Fruit fly (Drosophila melanogaster): ENCODE data around the gene Tctp.

Tctp gene

DNA sequence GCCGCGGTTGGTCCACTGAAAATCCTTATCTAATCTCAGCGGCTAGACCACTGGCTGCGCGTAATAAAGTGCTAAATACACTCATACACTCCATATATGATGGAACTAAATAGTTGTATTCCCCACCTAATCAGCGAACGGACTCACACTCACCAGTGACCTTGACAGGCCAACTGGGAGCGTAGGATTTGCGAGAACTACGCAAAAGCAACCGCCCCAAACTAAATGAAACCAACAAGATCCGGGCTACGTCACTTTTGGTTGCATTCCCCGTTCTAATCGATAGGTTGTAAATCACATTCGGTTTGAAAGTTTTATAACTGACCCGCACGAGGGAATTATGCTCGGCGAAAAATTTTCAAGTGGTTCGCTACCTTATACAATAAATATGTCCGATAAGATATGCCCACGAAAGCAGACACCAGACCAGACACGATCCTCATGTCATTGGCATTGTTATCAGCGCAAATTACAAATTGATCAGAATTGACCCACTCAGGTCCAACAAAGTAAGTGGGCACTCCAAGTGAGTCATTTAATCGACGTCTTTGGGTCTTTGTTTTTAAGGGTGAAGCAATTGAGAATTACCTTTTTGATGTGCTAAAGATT is 10.7 kb upstream of the Tctp start:
- TF ChIP-seq CG8478 (optimal IDR thresholded peaks at IDR 0.05) (no peak), CTCF (optimal IDR thresholded peaks at IDR 0.05) (no peak)

DNA sequence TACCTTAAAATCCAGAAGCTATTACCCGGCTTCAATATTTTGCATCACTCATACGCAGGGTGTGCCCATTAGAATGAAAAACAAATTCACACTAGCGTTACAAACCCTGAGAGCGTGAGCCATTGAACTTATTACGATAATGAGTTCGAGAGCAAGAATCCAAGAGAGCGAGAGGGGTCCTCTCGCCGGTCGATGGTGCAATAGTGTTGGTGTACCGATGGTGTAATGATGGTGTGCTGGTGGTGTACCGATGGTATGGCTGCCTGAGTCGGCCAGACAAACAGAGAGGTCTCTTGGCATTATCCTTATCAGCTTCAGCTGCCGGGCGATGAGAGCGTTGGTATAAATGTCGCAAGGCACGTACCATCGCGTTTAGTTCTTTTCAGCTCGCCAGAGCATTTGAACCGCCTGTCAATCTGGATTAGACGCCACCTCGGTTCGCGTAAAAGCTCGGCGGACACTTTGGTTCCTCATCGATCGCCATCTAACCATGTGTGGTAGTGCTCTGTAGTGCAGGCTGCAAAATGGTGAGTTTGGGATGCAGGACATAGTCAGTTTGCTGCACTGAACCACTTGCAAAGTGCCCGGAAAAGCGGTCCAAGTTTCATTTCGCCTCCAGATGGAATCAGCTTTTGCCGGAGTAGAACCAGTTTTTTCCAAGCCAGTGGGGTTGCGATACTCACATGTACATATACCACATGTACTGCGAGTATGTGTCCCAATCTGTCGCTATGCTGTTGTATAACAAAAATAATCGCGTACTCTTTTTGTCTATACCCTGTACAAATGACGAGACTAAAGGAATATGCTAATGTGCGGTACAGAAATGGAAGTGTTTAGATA is 9.8 kb upstream of the Tctp start:
- no peak for TF ChIP-seq CG8478 (optimal IDR thresholded peaks at IDR 0.05)
- TF ChIP-seq CTCF (optimal IDR thresholded peaks at IDR 0.05), result no peak

DNA sequence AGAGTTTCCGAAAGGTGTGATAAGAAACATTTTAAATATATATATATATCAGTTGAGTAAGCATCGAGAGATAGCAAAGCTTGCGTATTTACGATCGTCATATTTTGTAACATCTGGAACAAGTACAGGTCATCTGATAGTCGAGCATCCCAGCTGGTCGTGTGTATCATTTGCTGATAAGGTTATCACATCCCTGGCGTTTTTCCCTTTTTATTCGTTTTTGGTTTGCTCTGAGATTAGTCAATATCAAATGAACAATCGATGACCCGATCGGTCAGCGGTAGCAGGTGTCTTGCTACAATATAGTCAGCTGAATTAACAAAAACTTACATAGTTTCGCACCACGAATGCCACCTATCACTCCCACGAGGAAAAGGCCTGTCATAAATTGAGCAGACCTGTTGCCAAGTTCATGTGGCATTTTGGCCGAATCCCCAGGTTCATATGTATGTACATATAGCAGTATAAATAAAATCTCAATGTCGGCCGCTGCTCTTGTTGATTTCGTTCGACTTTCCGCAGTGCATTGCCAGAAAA is 9.1 kb upstream of the Tctp start:
- TF ChIP-seq CTCF (optimal IDR thresholded peaks at IDR 0.05), result no peak
- no peak for TF ChIP-seq CG8478 (optimal IDR thresholded peaks at IDR 0.05)

DNA sequence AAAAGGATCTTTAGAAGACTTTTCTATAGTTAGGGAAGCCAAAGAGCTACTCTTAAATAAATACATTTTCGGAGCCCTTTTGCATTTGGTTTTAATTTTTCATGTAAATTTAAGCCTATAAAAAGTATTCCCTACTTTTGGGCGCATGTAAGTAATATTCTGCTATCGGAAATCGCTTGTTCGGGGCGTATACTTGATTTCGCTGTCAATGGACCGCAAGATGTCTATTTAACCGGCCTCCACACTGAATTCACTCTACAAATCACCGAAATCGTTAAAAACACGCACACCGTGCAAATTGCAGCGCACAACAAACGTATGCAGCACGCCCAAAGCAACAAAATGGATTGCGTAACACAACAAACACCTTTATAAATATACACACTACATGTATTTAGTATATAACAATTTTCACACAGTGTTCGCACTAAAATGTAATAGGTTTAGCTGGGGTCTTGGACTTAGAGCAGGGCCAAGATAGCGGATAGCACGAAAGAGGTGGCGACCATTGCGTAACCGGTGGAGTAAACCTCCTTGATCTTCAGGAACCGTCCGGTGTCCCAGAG is 1.2 kb upstream of the Tctp start:
- TF ChIP-seq CTCF (optimal IDR thresholded peaks at IDR 0.05) (no peak), CG8478 (optimal IDR thresholded peaks at IDR 0.05) (no peak)

DNA sequence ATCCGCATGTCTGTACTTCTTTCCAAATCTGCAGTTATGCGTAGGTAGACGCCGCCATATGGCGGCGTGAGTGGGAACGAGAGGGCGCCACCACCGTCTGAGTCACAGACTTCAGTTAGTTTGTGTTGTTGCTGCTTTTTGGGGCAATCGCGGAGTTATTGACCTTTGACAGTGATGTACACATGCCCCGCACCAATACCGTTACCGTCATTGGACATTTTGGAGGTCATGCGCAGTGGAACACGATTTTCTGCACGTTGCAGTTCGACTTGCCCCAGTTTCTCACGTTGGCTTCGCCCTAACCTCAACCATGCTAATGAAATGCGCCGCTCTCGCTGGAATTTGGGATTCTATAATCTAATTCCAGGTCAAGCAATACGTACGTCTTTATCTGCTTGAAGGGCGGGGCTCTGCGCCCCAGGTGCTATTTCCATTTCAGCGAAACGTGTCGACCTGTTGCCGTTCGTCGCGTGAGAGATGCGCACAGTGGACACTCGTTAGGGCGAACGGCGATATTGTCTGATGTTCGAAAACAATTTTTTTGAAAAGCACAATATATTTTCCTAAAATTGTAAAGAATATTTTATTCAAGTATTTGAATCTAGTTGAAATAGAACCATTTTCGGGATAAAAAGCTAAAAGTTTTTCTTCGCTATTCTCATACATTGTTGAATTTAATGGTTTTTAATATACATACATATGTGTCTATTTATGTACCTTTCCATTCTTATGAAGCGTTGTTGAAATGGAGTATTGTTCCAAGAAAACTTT is 1.4 kb downstream of the Tctp start:
- TF ChIP-seq CG8478 (optimal IDR thresholded peaks at IDR 0.05) (no peak), CTCF (optimal IDR thresholded peaks at IDR 0.05) (peak; percentile 31 to 42)

DNA sequence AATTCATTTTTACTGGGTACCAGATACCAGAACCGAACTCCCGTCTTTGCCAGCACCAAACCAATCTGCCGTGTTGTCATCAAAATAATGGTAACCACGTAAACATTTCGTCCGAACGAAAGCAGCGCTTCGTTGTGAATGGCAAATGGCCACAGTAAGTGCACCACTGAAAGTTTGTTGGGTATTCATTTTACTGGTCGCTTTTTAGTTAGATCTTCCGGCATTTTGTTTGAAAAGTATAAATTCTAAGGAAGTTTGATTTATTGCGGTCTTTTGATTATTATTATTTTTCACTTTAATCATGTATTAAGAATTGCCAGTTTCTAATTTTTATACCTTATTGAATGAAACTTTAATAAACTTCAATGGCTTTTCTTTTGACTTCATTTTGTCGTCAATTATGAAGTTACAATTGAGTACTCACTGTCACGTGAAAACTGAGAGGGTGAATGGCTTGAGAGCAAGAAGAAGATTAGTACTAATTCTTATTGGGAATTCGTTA is 4.5 kb downstream of the Tctp start, which contains the start of gene ZnT86D:
Gene ZnT86D, minus strand, starts transcription at position 91 of the 502 bp plus-strand sequence.
- TF ChIP-seq CG8478 (optimal IDR thresholded peaks at IDR 0.05), result no peak
- TF ChIP-seq CTCF (optimal IDR thresholded peaks at IDR 0.05), result no peak

DNA sequence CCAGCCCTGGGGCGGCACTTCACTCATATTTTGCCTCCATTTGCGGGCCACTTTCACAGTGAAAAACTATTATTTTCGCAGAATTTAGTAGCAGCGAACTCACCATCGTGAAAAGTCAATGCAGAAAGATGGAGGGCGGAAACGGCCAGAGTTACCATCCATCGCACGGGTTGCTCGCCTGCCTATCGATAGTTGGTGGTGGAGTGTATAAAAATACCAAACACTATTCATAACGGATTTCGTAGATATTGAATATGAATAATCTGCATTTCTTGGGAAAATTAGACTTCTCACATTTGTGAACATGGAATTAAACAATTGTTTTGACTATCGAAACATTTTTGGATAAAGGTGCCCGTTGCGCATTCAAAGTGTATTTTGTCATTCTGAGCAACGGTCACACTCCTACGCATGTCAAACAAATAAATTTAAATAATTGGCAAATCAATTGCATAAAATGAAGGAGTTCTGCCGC is 6.1 kb downstream of the Tctp start, which contains the start of the genes RpS25 and CG4820:
Gene RpS25, minus strand, starts transcription at position 132 of the 475 bp plus-strand sequence.
Gene CG4820, plus strand, starts transcription at position 380 of the 475 bp plus-strand sequence.
- TF ChIP-seq CTCF (optimal IDR thresholded peaks at IDR 0.05), result peak; percentile 3 to 55
- TF ChIP-seq CG8478 (optimal IDR thresholded peaks at IDR 0.05), result no peak

DNA sequence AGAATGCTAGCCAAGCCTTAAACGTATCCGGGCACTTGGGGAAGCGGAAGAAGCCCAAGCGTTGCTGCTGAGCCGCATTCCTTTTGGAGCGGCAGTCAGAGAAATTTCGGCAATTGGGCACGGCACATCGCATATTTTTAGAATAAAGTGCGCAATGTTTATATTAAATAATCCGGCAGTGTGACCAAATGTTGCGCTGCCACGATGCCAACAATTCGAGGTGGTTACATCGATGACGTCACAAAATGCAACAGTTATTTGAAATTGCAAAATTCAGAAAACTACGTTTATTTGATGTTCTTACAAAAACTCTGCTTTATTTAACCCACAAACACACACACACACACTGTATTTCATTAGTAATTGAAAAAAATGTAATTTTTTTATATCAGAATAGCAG is 9.8 kb downstream of the Tctp start, which contains the start of gene CG6689:
Gene CG6689, minus strand, starts transcription at position 182 of the 400 bp plus-strand sequence.
- TF ChIP-seq CTCF (optimal IDR thresholded peaks at IDR 0.05) (no peak), CG8478 (optimal IDR thresholded peaks at IDR 0.05) (no peak)

DNA sequence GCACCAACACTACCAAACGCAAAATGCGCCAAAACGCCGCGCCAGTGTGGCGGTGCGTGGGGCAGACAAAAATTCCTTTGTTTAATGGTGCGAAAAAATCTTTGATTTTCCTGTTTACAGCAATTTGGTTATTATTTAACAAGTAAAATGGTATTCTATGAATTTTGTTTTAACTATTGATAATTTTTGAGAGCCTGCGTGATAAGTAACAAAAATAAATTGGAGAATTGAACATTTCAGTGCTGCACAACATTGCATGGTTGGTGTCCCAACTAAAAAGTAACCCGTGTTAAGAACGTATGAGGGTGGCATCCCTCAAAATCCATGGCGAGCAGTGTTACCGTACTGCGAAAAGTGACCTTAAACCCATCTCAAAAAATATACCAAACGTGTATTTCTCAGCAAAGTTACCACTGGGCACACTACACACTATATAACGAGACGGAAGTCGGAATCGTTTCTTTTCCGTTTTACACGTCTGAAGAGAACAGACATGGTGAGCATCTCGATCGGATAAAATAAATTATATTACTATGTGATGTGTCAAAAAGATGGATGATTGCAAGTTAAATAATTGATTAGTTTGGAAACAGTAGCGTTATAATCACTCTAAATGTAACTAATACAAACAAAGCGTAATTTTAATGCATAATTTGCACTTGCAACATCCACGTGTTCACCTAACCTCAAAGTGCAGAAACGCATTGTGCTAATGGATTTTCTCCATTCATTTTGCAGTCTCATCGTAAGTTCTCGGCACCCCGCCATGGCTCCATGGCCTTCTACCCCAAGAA is 11.6 kb downstream of the Tctp start, which contains the start of the genes CG6693 and RpL3:
Gene CG6693, minus strand, starts transcription at position 203 of the 794 bp plus-strand sequence.
Gene RpL3, plus strand, starts transcription at position 458 of the 794 bp plus-strand sequence.
- TF ChIP-seq CTCF (optimal IDR thresholded peaks at IDR 0.05) (peak; percentile 63 to 66), CG8478 (optimal IDR thresholded peaks at IDR 0.05) (no peak)

DNA sequence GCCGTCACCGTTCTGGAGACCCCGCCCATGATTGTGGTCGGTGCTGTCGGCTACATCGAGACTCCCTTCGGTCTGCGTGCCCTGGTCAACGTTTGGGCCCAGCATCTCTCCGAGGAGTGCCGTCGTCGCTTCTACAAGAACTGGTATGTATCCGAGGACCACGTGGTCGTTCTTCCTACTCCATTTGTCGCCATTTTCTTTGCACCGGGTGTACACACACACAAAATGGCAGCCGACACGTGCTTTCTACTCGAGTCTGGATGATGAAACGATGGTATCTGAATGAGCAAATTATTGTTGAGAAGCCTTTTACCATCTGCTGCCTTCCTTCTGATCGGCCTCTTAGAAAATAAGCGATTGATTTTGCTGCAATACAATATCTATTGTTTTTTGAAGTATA is 12.5 kb downstream of the Tctp start:
- no peak for TF ChIP-seq CTCF (optimal IDR thresholded peaks at IDR 0.05)
- TF ChIP-seq CG8478 (optimal IDR thresholded peaks at IDR 0.05), result no peak

DNA sequence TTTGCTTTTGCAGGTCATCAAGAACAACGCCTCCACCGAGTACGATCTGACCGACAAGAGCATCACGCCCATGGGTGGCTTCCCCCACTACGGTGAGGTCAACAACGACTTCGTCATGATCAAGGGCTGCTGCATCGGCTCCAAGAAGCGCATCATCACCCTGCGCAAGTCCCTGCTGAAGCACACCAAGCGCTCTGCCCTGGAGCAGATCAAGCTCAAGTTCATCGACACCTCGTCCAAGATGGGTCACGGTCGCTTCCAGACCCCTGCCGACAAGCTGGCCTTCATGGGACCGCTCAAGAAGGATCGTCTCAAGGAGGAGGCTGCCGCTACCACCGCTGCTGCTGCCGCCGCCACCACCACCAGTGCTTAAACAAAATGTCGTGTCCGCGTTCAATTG is 14.4 kb downstream of the Tctp start:
- TF ChIP-seq CTCF (optimal IDR thresholded peaks at IDR 0.05), result no peak
- TF ChIP-seq CG8478 (optimal IDR thresholded peaks at IDR 0.05), result no peak

DNA sequence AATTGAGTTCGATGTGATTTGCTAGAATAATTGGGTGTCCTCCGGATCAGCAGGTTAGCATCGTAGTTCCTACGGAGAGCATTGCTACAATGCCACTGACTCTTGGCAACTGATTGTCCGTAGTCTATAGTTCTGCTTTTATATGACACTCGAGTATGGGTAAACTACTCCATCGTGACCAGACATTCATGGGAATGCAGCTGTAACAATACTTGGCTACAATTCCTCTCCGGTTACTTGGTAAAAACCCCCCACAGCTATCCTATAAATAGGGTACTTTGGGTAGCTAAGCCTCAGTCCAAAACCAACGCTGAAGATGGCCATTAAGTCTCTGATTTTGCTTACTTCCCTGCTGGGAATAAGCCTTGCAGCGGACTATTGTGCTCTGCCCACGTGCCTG is 15.2 kb downstream of the Tctp start, which contains the start of gene scpr-C:
Gene scpr-C, plus strand, starts transcription at position 301 of the 400 bp plus-strand sequence.
- TF ChIP-seq CG8478 (optimal IDR thresholded peaks at IDR 0.05), result no peak

DNA sequence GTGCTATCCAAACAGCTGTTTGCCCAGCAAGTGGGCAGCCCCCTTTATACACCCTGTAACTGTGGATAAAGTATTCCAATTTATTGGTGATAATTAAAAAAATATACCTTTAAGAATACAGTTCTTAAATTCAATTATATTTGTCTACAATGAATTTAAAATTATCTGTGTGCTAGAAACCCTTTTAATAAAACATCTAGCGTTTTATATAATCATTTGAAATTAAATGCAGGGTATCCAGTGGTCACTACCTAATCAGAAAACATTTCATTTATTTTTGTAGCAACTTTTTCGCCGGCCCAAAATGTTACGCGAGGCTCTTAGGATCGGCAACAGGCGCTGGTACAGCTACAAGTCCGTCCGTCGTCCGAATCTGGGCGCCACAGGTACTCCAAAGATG is 16.4 kb downstream of the Tctp start, which contains the start of gene CG17726:
Gene CG17726, plus strand, starts transcription at position 267 of the 400 bp plus-strand sequence.
- no peak for TF ChIP-seq CTCF (optimal IDR thresholded peaks at IDR 0.05)
- no peak for TF ChIP-seq CG8478 (optimal IDR thresholded peaks at IDR 0.05)
